Worm (Caenorhabditis elegans) whole organism, late embryonic: ENCODE data around the gene clc-17.

Experiments used
- C08G9.2 ChIP-seq: sonication (generic microtip); optimal IDR thresholded peaks from 2 replicates; lab custom pipeline; 2016; ENCODE audit warnings: mild to moderate bottlenecking, missing genetic modification characterization, moderate library complexity, missing compliant biosample characterization
- C38D4.7 ChIP-seq: fragments of 200-800 bp; sonication (Bioruptor generic); optimal IDR thresholded peaks from 2 replicates; lab custom pipeline; 2018; ENCODE audit warnings: mild to moderate bottlenecking, missing genetic modification characterization, moderate library complexity, missing compliant biosample characterization
- K02D7.2 ChIP-seq: sonication (generic microtip); optimal IDR thresholded peaks from 2 replicates; lab custom pipeline; 2017; ENCODE audit warnings: mild to moderate bottlenecking, missing genetic modification characterization, missing compliant biosample characterization
- ahr-1 ChIP-seq: sonication (generic microtip); optimal IDR thresholded peaks from 2 replicates; lab custom pipeline; 2016; ENCODE audit warnings: missing genetic modification characterization, missing compliant biosample characterization
- ama-1 ChIP-seq: fragments of 150-350 bp; optimal IDR thresholded peaks from 2 replicates; lab custom pipeline; 2014
- ceh-14 ChIP-seq: sonication (generic microtip); optimal IDR thresholded peaks from 2 replicates; lab custom pipeline; 2016; ENCODE audit warnings: missing genotype, missing genetic modification characterization, missing compliant biosample characterization
- ceh-19 ChIP-seq: fragments of 200-800 bp; sonication (Bioruptor generic); optimal IDR thresholded peaks from 2 replicates; lab custom pipeline; 2018; ENCODE audit warnings: mild to moderate bottlenecking, missing genetic modification characterization, missing compliant biosample characterization
- ceh-2 ChIP-seq: sonication (generic microtip); optimal IDR thresholded peaks from 2 replicates; lab custom pipeline; 2016; ENCODE audit warnings: missing genotype, missing genetic modification characterization, missing compliant biosample characterization
- ceh-22 ChIP-seq: sonication (generic microtip); optimal IDR thresholded peaks from 2 replicates; lab custom pipeline; 2017; ENCODE audit warnings: missing biosample characterization, missing genetic modification characterization
- ceh-24 ChIP-seq: sonication (generic microtip); optimal IDR thresholded peaks from 2 replicates; lab custom pipeline; 2016; ENCODE audit warnings: mild to moderate bottlenecking, missing genetic modification characterization, missing compliant biosample characterization
- ceh-31 ChIP-seq: sonication (generic microtip); optimal IDR thresholded peaks from 2 replicates; lab custom pipeline; 2016; ENCODE audit warnings: missing genetic modification characterization, missing compliant biosample characterization
- ceh-34 ChIP-seq: sonication (generic microtip); optimal IDR thresholded peaks from 2 replicates; lab custom pipeline; 2016; ENCODE audit warnings: mild to moderate bottlenecking, missing genetic modification characterization, missing compliant biosample characterization
- ceh-45 ChIP-seq: fragments of 200-800 bp; sonication (Bioruptor generic); IDR thresholded peaks from 2 replicates; pipeline ENCODE4 v1.3.6; 2022; ENCODE audit warnings: missing genetic modification reagents, missing genetic modification characterization, missing compliant biosample characterization
- ceh-6 ChIP-seq: fragments of 200-800 bp; sonication (Bioruptor generic); optimal IDR thresholded peaks from 2 replicates; lab custom pipeline; 2018; ENCODE audit warnings: mild to moderate bottlenecking, missing genetic modification characterization, missing compliant biosample characterization
- ets-4 ChIP-seq: sonication (generic microtip); optimal IDR thresholded peaks from 2 replicates; lab custom pipeline; 2016; ENCODE audit warnings: missing genetic modification characterization, missing compliant biosample characterization
- eyg-1 ChIP-seq: sonication (generic microtip); optimal IDR thresholded peaks from 2 replicates; lab custom pipeline; 2016; ENCODE audit warnings: missing genotype, missing genetic modification characterization, missing compliant biosample characterization
- fkh-6 ChIP-seq: sonication (generic microtip); optimal IDR thresholded peaks from 2 replicates; lab custom pipeline; 2016; ENCODE audit warnings: missing genetic modification characterization, missing compliant biosample characterization
- hlh-13 ChIP-seq: fragments of 200-800 bp; sonication (Bioruptor generic); optimal IDR thresholded peaks from 2 replicates; lab custom pipeline; 2018; ENCODE audit warnings: mild to moderate bottlenecking, missing genetic modification characterization, missing compliant biosample characterization
- hlh-15 ChIP-seq: sonication (generic microtip); optimal IDR thresholded peaks from 2 replicates; lab custom pipeline; 2016; ENCODE audit warnings: missing genetic modification characterization, missing compliant biosample characterization
- hlh-30 ChIP-seq: sonication (generic microtip); optimal IDR thresholded peaks from 2 replicates; lab custom pipeline; 2017; ENCODE audit warnings: antibody characterized with exemption, missing genetic modification characterization, missing compliant biosample characterization; ENCODE audit not compliant: insufficient read depth
- hlh-6 ChIP-seq: sonication (generic microtip); optimal IDR thresholded peaks from 2 replicates; lab custom pipeline; 2016; ENCODE audit warnings: missing genotype, missing genetic modification characterization, missing compliant biosample characterization
- lim-6 ChIP-seq: sonication (generic microtip); optimal IDR thresholded peaks from 2 replicates; lab custom pipeline; 2016; ENCODE audit warnings: missing genetic modification characterization, missing compliant biosample characterization
- mec-3 ChIP-seq: sonication (generic microtip); optimal IDR thresholded peaks from 2 replicates; lab custom pipeline; 2016; ENCODE audit warnings: borderline replicate concordance, missing genetic modification characterization, missing compliant biosample characterization
- nfya-1 ChIP-seq: sonication (generic microtip); optimal IDR thresholded peaks from 2 replicates; lab custom pipeline; 2017; ENCODE audit warnings: missing genetic modification characterization, mild to moderate bottlenecking, missing compliant biosample characterization, antibody characterized with exemption, moderate library complexity
- nhr-11 ChIP-seq: fragments of 150-350 bp; optimal IDR thresholded peaks from 2 replicates; lab custom pipeline; 2014; ENCODE audit warnings: missing biosample characterization, missing genetic modification characterization
- npax-4 ChIP-seq: sonication (generic microtip); optimal IDR thresholded peaks from 2 replicates; lab custom pipeline; 2016; ENCODE audit warnings: missing genetic modification characterization, missing compliant biosample characterization
- odd-2 ChIP-seq: sonication (generic microtip); optimal IDR thresholded peaks from 2 replicates; lab custom pipeline; 2017; ENCODE audit warnings: antibody characterized with exemption, mild to moderate bottlenecking, missing genetic modification characterization, missing compliant biosample characterization
- pag-3 ChIP-seq: sonication (generic microtip); optimal IDR thresholded peaks from 2 replicates; lab custom pipeline; 2016; ENCODE audit warnings: missing compliant biosample characterization, missing genetic modification characterization, borderline replicate concordance
- pat-9 ChIP-seq: fragments of 200-800 bp; sonication (Bioruptor generic); optimal IDR thresholded peaks from 2 replicates; lab custom pipeline; 2018; ENCODE audit warnings: mild to moderate bottlenecking, missing genetic modification characterization, moderate library complexity, missing compliant biosample characterization
- pha-2 ChIP-seq: sonication (generic microtip); optimal IDR thresholded peaks from 2 replicates; lab custom pipeline; 2017; ENCODE audit warnings: mild to moderate bottlenecking, missing genetic modification characterization, missing compliant biosample characterization
- pha-4 ChIP-seq: fragments of 150-350 bp; optimal IDR thresholded peaks from 2 replicates; lab custom pipeline; 2018; ENCODE audit warnings: missing biosample characterization, missing genetic modification reagents, missing genetic modification characterization
- pqm-1 ChIP-seq: sonication (generic microtip); optimal IDR thresholded peaks from 2 replicates; lab custom pipeline; 2016; ENCODE audit warnings: missing genetic modification characterization, missing compliant biosample characterization
- ref-2 ChIP-seq: sonication (generic microtip); optimal IDR thresholded peaks from 2 replicates; lab custom pipeline; 2016; ENCODE audit warnings: missing genetic modification characterization, missing compliant biosample characterization
- rnt-1 ChIP-seq: sonication (generic microtip); optimal IDR thresholded peaks from 2 replicates; lab custom pipeline; 2016; ENCODE audit warnings: missing genetic modification characterization, missing compliant biosample characterization
- sox-2 ChIP-seq: fragments of 200-800 bp; sonication (Bioruptor generic); IDR thresholded peaks from 2 replicates; pipeline ENCODE4 v1.3.6; 2022; ENCODE audit warnings: missing genetic modification reagents, missing genetic modification characterization, missing compliant biosample characterization
- sox-4 ChIP-seq: sonication (generic microtip); optimal IDR thresholded peaks from 2 replicates; lab custom pipeline; 2017; ENCODE audit warnings: mild to moderate bottlenecking, missing genetic modification characterization, inconsistent platforms, missing compliant biosample characterization
- tbx-2 ChIP-seq: sonication (generic microtip); optimal IDR thresholded peaks from 2 replicates; lab custom pipeline; 2016; ENCODE audit warnings: missing genetic modification characterization, missing compliant biosample characterization
- tbx-7 ChIP-seq: sonication (generic microtip); optimal IDR thresholded peaks from 2 replicates; lab custom pipeline; 2016; ENCODE audit warnings: missing genotype, missing genetic modification characterization, missing compliant biosample characterization
- ttx-3 ChIP-seq: sonication (generic microtip); optimal IDR thresholded peaks from 2 replicates; lab custom pipeline; 2016; ENCODE audit warnings: missing genetic modification reagents, missing genetic modification characterization, missing compliant biosample characterization
- unc-42 ChIP-seq: sonication (generic microtip); optimal IDR thresholded peaks from 2 replicates; lab custom pipeline; 2016; ENCODE audit warnings: missing genotype, missing genetic modification characterization, missing compliant biosample characterization
- unc-55 ChIP-seq: sonication (generic microtip); optimal IDR thresholded peaks from 2 replicates; lab custom pipeline; 2017; ENCODE audit warnings: missing biosample characterization, missing genetic modification reagents, missing genetic modification characterization
- ztf-16 ChIP-seq: sonication (generic microtip); optimal IDR thresholded peaks from 2 replicates; lab custom pipeline; 2017; ENCODE audit warnings: missing genetic modification characterization, missing compliant biosample characterization

clc-17 gene

ce11 chrX:11107076-11107475 is at the start of gene clc-17:
Gene clc-17 (plus strand): TSS chrX:11107376.
- TF ChIP-seq odd-2: no peak
- TF ChIP-seq nhr-11: no peak
- no peak for TF ChIP-seq ceh-14 (tag; lab: Kevin White, UChicago)
- no peak for TF ChIP-seq hlh-15 (tag; lab: Kevin White, UChicago)
- no peak for TF ChIP-seq pat-9 (tag; lab: Kevin White, UChicago)
- TF ChIP-seq ceh-19 (GFP tag; lab: Kevin White, UChicago): no peak
- no peak for TF ChIP-seq npax-4 (tag; lab: Kevin White, UChicago)
- no peak for TF ChIP-seq lim-6 (tag; lab: Kevin White, UChicago)
- TF ChIP-seq hlh-6 (tag; lab: Kevin White, UChicago): no peak
- no peak for TF ChIP-seq hlh-13 (GFP tag; lab: Kevin White, UChicago)
- no peak for TF ChIP-seq fkh-6
- no peak for TF ChIP-seq tbx-7 (tag; lab: Kevin White, UChicago)
- no peak for TF ChIP-seq C38D4.7 (GFP tag; lab: Kevin White, UChicago)
- TF ChIP-seq ttx-3 (tag; lab: Kevin White, UChicago): no peak
- TF ChIP-seq eyg-1: no peak
- TF ChIP-seq tbx-2: no peak
- no peak for TF ChIP-seq ztf-16 (tag; lab: Kevin White, UChicago)
- no peak for TF ChIP-seq sox-4 (tag; lab: Kevin White, UChicago)
- no peak for TF ChIP-seq pqm-1

DNA sequence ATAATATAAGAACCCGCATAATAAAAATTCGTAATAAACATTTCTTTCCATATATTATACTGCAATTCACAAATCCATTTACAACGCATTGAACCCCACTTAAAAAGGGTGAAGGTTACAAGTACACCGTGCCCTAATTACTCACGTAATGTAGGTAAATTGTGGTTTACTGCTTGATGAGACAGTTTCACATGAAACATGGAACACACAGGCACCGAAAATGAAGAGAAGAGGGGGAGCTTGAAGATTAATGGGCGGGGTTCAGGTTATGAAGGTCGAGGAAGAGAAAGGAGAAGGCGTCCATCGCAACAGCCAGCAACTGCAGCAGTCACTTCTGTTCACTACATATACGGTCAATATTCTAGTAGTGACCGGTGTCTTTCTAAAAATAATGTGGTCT is 47.4 kb upstream of the clc-17 start, which contains the start of gene lpr-6:
lpr-6 (plus strand) TSS at position 251 of the 400 bp plus-strand sequence.
- TF ChIP-seq pag-3 (no peak), npax-4 (tag; lab: Kevin White, UChicago) (no peak), ama-1 (peak; percentile 19), ahr-1 (no peak), ceh-31 (tag; lab: Kevin White, UChicago) (peak; percentile 2), sox-2 (GFP tag; lab: Robert Waterston, UW) (no peak), ceh-45 (GFP tag; lab: Robert Waterston, UW) (no peak), ceh-2 (tag; lab: Kevin White, UChicago) (no peak), eyg-1 (no peak), K02D7.2 (tag; lab: Kevin White, UChicago) (no peak)

ce11 chrX:11060940-11061339 is 46.2 kb upstream of the clc-17 start:
- TF ChIP-seq C38D4.7 (GFP tag; lab: Kevin White, UChicago) (no peak), ceh-6 (GFP tag; lab: Kevin White, UChicago) (no peak), ceh-19 (GFP tag; lab: Kevin White, UChicago) (no peak), ref-2 (tag; lab: Kevin White, UChicago) (no peak), ceh-2 (tag; lab: Kevin White, UChicago) (no peak), C08G9.2 (tag; lab: Kevin White, UChicago) (no peak), mec-3 (tag; lab: Kevin White, UChicago) (no peak), pha-2 (tag; lab: Kevin White, UChicago) (no peak), ceh-34 (no peak), fkh-6 (no peak), hlh-6 (tag; lab: Kevin White, UChicago) (no peak), ahr-1 (no peak), ets-4 (tag; lab: Kevin White, UChicago) (no peak), hlh-30 (tag; lab: Kevin White, UChicago) (no peak), unc-55 (GFP tag; lab: Kevin White, UChicago) (no peak)

- TF ChIP-seq pha-4 (no peak), tbx-7 (tag; lab: Kevin White, UChicago) (no peak), rnt-1 (tag; lab: Kevin White, UChicago) (no peak), ama-1 (no peak), nhr-11 (no peak), nfya-1 (tag; lab: Kevin White, UChicago) (no peak), ceh-19 (GFP tag; lab: Kevin White, UChicago) (no peak), unc-42 (no peak), ceh-22 (no peak), ceh-45 (GFP tag; lab: Robert Waterston, UW) (no peak), ceh-24 (tag; lab: Kevin White, UChicago) (no peak), pha-2 (tag; lab: Kevin White, UChicago) (no peak), sox-2 (GFP tag; lab: Robert Waterston, UW) (no peak), ztf-16 (tag; lab: Kevin White, UChicago) (no peak)
Measured at ce11 chrX:11061904-11062303, 45.3 kb upstream of the clc-17 start, which contains the start of gene lpr-5. Gene lpr-5 (plus strand): TSS chrX:11062123.
